Worm (Caenorhabditis elegans): ENCODE data around the gene ekl-6.
"Not testable (repeated sequence)": the region's sequence is repeated elsewhere in the genome, so short reads cannot be mapped to it uniquely, and the experiment has no call there.

The ekl-6 gene

DNA sequence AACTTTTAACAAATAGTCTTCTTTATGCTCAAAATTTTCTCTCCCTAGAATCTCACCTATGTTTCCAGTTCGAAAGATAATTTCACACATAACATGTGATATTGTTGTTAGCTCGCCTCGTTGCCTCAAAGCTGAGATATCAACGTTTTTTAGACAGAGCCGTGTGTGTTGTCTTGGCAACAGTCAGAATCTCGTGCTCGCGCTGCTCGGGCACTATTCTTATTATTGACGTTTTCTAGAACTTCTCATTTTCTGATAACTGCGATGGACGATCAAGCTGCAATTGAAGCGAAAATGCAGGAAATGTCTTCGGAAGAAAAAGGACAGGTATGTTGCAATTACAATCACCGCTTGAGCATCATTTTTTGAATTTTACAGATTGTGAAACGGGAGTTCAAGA is 28.4 kb upstream of the ekl-6 start, which contains the start of gene xbx-3:
TSS of gene xbx-3 (plus strand) at position 163 of the 400 bp plus-strand sequence.
- no peak for TF ChIP-seq F49E8.2 (tag; optimal IDR thresholded peaks at IDR 0.05; ENCODE audit: borderline replicate concordance)
- TF ChIP-seq nhr-11 (tag; optimal IDR thresholded peaks at IDR 0.05): peak; percentile 63

- TF ChIP-seq rbr-2 (tag; optimal IDR thresholded peaks at IDR 0.05) (no peak), jun-1 (tag; optimal IDR thresholded peaks at IDR 0.05) (no peak), skn-1 (tag; optimal IDR thresholded peaks at IDR 0.05) (no peak), ctbp-1 (GFP tag; IDR thresholded peaks at IDR 0.05) (no peak), unc-62 (GFP tag; optimal IDR thresholded peaks at IDR 0.05 in 1 of 2) (peak in 1 of 2 experiments; percentile 41), unc-62 (tag; optimal IDR thresholded peaks at IDR 0.05) (no peak)
Observed at ce11 chrIII:10037150-10037549, 27.1 kb upstream of the ekl-6 start, which contains the start of gene M04D8.7. Gene M04D8.7 (plus strand): TSS chrIII:10037450.

DNA sequence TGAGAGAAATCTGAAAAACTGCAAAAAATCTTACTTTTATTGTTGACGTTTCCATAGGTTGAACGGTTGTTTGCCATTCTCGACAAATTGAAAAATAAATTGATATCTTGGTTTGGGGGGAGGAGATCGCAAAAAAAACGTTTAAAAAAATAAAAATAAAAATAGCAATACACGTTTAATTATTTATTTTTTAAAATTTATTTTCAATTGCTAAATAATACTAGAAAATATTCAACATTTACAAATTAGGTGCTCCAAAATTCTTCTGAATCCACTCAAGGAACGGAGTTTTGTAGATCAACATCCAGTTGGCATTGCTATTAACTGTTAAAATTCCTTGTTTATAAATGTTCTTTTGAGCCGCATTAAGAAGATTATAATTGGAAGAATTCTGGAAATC is 24.2 kb upstream of the ekl-6 start, which contains the start of gene T16G12.7:
TSS of gene T16G12.7 (minus strand) at position 101 of the 400 bp plus-strand sequence.
- TF ChIP-seq lin-38 (GFP tag; IDR thresholded peaks at IDR 0.05): no peak
- no peak for TF ChIP-seq aly-2 (tag; optimal IDR thresholded peaks at IDR 0.05)
- TF ChIP-seq F37D6.2 (tag; optimal IDR thresholded peaks at IDR 0.05): no peak
- TF ChIP-seq lim-7 (GFP tag; IDR thresholded peaks at IDR 0.05): no peak
- TF ChIP-seq ztf-7 (tag; optimal IDR thresholded peaks at IDR 0.05): no peak
- TF ChIP-seq arid-1 (GFP tag; conservative IDR thresholded peaks at IDR 0.05): no peak
- no peak for TF ChIP-seq skn-1 (tag; optimal IDR thresholded peaks at IDR 0.05)
- TF ChIP-seq T20F7.1 (GFP tag; optimal IDR thresholded peaks at IDR 0.05): no peak
- no peak for TF ChIP-seq tra-1 (GFP tag; IDR thresholded peaks at IDR 0.05)
- no peak for TF ChIP-seq spr-1 (tag; optimal IDR thresholded peaks at IDR 0.05)
- TF ChIP-seq lsy-2 (tag; optimal IDR thresholded peaks at IDR 0.05): no peak
- no peak for TF ChIP-seq mxl-2 (GFP tag; conservative IDR thresholded peaks at IDR 0.05)
- TF ChIP-seq F26F4.8 (GFP tag; conservative IDR thresholded peaks at IDR 0.05): no peak
- no peak for TF ChIP-seq F10B5.3 (tag; optimal IDR thresholded peaks at IDR 0.05)

ce11 chrIII:10049682-10050081 is 14.5 kb upstream of the ekl-6 start, which contains the start of gene T16G12.1:
Gene T16G12.1 (minus strand): TSS chrIII:10049857.
- TF ChIP-seq pqm-1 (tag; optimal IDR thresholded peaks at IDR 0.05) (peak; percentile 68), hlh-11 (tag; optimal IDR thresholded peaks at IDR 0.05) (peak; percentile 42), nhr-28 (tag; optimal IDR thresholded peaks at IDR 0.05) (peak; percentile 64), ctbp-1 (GFP tag; IDR thresholded peaks at IDR 0.05) (no peak), pha-4 (GFP tag; IDR thresholded peaks at IDR 0.05) (no peak), pha-4 (tag; optimal IDR thresholded peaks at IDR 0.05) (no peak), tra-1 (GFP tag; IDR thresholded peaks at IDR 0.05) (peak; percentile 39; the same call in 1 of the 2 replicates), madf-9 (GFP tag; conservative IDR thresholded peaks at IDR 0.05) (no peak), dmd-6 (GFP tag; IDR thresholded peaks at IDR 0.05) (peak; percentile 70), zip-2 (tag; optimal IDR thresholded peaks at IDR 0.05) (no peak)

DNA sequence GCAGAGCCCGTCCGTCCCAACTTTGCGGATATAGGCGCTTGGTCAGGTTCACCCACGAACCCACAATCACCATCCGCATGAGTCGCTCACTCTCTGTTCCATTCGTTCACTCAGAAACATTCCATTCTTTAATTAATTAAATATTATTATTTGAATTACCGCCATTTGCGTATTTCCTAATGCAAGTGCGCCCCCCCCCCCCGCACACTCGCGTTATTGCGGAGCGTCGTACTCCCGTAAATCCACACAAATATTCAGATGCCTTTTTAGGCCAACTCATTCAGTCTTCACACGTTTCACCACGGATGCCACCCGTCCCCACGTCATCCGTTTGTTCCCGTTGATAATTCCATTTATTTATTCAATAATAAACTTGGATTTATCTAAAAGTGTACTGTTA is 13.9 kb upstream of the ekl-6 start, which contains the start of gene T16G12.3:
TSS of gene T16G12.3 (plus strand) at position 301 of the 400 bp plus-strand sequence.
- TF ChIP-seq ZK337.2 (GFP tag; IDR thresholded peaks at IDR 0.05); nhr-6 (tag; optimal IDR thresholded peaks at IDR 0.05); mdl-1 (tag; optimal IDR thresholded peaks at IDR 0.05): not testable (repeated sequence)

ce11 chrIII:10053312-10053711 is 10.9 kb upstream of the ekl-6 start, which contains the start of gene T16G12.12:
Gene T16G12.12 (plus strand): TSS chrIII:10053612.
- TF ChIP-seq saeg-2, tag-97, ceh-20 (GFP tag; IDR thresholded peaks at IDR 0.05): not testable (repeated sequence)

All from whole organism, L4 larva.